Worm (Caenorhabditis elegans) whole organism, late embryonic: Measurements from ENCODE around the gene C03C10.5.

Experiments
- F13H6.1 ChIP-seq: sonication (generic microtip); optimal IDR thresholded peaks from 2 replicates; lab custom pipeline; 2016; ENCODE audit warnings: missing genetic modification characterization, missing compliant biosample characterization
- K02D7.2 ChIP-seq: sonication (generic microtip); optimal IDR thresholded peaks from 2 replicates; lab custom pipeline; 2017; ENCODE audit warnings: mild to moderate bottlenecking, missing genetic modification characterization, missing compliant biosample characterization
- ama-1 ChIP-seq: fragments of 150-350 bp; optimal IDR thresholded peaks from 2 replicates; lab custom pipeline; 2014
- hlh-13 ChIP-seq: fragments of 200-800 bp; sonication (Bioruptor generic); optimal IDR thresholded peaks from 2 replicates; lab custom pipeline; 2018; ENCODE audit warnings: mild to moderate bottlenecking, missing genetic modification characterization, missing compliant biosample characterization
- nfya-1 ChIP-seq: sonication (generic microtip); optimal IDR thresholded peaks from 2 replicates; lab custom pipeline; 2017; ENCODE audit warnings: missing genetic modification characterization, mild to moderate bottlenecking, missing compliant biosample characterization, antibody characterized with exemption, moderate library complexity
- pha-2 ChIP-seq: sonication (generic microtip); optimal IDR thresholded peaks from 2 replicates; lab custom pipeline; 2017; ENCODE audit warnings: mild to moderate bottlenecking, missing genetic modification characterization, missing compliant biosample characterization
- sox-4 ChIP-seq: sonication (generic microtip); optimal IDR thresholded peaks from 2 replicates; lab custom pipeline; 2017; ENCODE audit warnings: mild to moderate bottlenecking, missing genetic modification characterization, inconsistent platforms, missing compliant biosample characterization
- unc-86 ChIP-seq: sonication (generic microtip); optimal IDR thresholded peaks from 2 replicates; lab custom pipeline; 2016; ENCODE audit warnings: missing genetic modification characterization, missing compliant biosample characterization

DNA sequence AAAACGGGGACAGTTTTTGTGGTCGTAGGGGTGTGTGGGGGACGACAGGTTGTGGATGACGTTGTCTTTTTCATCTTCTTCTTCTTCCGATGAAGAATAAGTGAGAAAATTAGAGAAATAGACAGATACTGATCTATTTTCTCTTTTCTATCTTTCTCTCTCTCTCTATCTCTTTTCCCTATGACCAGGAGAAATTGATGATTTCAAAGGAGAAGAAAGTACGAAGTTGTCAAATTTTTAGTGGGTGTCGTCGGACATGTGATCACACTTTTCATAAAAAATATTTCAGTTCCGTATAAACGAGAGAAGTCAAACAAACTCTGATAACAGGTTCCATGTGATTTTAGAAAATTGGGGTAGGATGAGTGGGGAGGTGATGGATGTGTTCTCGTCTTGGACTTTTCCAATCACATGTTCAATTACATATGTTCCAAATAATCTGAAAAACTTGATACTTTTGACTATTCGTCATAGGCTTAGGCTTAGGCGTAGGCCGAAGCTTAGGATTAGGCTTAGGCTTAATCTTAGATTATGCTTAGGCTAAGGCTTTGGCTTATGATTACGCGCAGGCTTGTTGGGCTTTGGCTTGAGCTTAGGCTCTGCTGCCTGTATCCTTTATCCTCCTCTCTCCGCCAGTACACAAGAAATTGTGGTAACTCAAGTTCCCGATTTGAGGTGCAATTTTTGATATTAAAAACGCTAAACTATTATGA, 8.1 kb upstream of the C03C10.5 start:
- TF ChIP-seq K02D7.2 (tag; lab: Kevin White, UChicago) (no peak), pha-2 (tag; lab: Kevin White, UChicago) (no peak), nfya-1 (tag; lab: Kevin White, UChicago) (no peak), hlh-13 (GFP tag; lab: Kevin White, UChicago) (no peak), F13H6.1 (tag; lab: Kevin White, UChicago) (no peak), sox-4 (tag; lab: Kevin White, UChicago) (no peak), ama-1 (lab: Kevin White, UChicago) (no peak), unc-86 (tag; lab: Kevin White, UChicago) (no peak)
